In genomic region chr2L:3806197-3807030, dm6 we compare ENCODE assay signal across 1 fruit fly cellular context.
A peak's percentile ranks its signal among the peaks of the same experiment; 100 is the strongest.
TF ChIP-seq lines count a peak whose summit lies in the region.

No protein-coding gene starts in this region.

TF ChIP-seq in whole organism, embryonic, 481 proteins besides CTCF, POLR2A, EP300 and RAD21 (continued from another document):
- peak; percentile 80 for TF ChIP-seq CG15479 (GFP tag; optimal IDR thresholded peaks at IDR 0.05; lab: Kevin White, UChicago)
